Worm (Caenorhabditis elegans): ENCODE measurements around the gene rsd-2.
"Not testable (repeated sequence)": the region's sequence is repeated elsewhere in the genome, so short reads cannot be mapped to it uniquely, and the experiment has no call there.

rsd-2 gene

DNA sequence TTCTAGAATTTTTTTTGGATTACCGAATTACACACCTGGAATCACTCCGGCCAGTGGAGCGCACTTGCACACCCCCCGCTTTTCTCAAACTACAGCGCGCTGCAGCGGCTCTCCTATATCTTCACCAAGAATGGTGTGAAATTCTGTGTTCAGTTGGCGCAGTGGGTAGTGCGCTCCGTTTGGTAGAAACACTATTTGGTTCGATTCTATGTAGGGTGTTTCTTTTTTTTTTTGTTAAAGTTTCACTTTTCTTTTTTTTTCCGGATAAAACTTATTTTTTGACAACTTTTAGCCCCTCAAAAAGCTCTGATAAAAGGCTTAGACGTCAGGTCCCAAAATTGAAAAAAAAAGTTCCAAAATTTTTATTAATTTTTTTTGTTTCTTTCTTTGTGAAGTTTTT lies 36.0 kb downstream of the rsd-2 start:
- 0 out of 2 replicates have a peak, but pooled peaks have one; percentile 19 for TF ChIP-seq unc-3 (GFP tag; conservative IDR thresholded peaks at IDR 0.05)
- TF ChIP-seq unc-3 (tag; optimal IDR thresholded peaks at IDR 0.05), result not testable (repeated sequence)

DNA sequence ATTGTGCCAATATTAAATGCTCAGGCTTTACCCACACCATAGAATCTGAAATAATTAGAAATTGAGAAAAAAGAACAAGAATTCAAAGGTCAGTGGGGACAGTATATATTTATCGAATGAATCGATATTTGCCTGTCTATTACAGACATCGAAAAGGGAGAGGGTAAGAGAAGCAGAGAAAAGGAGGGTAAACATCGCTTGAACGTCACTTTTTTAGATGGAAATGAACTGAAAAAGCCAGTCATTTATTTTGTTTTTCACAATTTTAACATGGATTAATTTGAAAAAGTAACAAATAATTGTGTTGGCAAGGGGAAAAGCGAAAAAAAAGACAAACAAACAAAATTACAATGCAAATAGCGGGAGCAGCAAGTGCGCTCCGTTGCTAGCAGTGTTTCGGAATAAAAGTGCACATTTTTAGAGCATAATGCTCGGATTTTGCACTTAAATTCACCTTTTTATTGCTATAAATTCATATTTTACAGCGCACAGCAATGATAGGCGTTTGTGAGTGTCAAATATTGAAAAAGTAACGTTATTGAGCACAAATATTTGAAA lies 37.2 kb downstream of the rsd-2 start, which contains the start of gene tbc-9:
Gene tbc-9, minus strand, starts transcription at position 51 of the 558 bp plus-strand sequence.
- no peak for TF ChIP-seq ahr-1 (tag; optimal IDR thresholded peaks at IDR 0.05)
- no peak for TF ChIP-seq sdc-2 (tag; optimal IDR thresholded peaks at IDR 0.05)
- TF ChIP-seq ceh-48 (tag; optimal IDR thresholded peaks at IDR 0.05), result no peak
- no peak for TF ChIP-seq lin-11 (tag; optimal IDR thresholded peaks at IDR 0.05)
- TF ChIP-seq fax-1 (tag; optimal IDR thresholded peaks at IDR 0.05), result no peak
- no peak for TF ChIP-seq unc-3 (GFP tag; conservative IDR thresholded peaks at IDR 0.05)
- TF ChIP-seq unc-3 (tag; optimal IDR thresholded peaks at IDR 0.05), result no peak
- TF ChIP-seq gmeb-2 (tag; optimal IDR thresholded peaks at IDR 0.05), result no peak
- no peak for TF ChIP-seq unc-42 (tag; optimal IDR thresholded peaks at IDR 0.05)
- no peak for TF ChIP-seq pha-4 (tag; optimal IDR thresholded peaks at IDR 0.05)
- TF ChIP-seq hlh-6 (tag; optimal IDR thresholded peaks at IDR 0.05), result no peak
- TF ChIP-seq madf-2 (tag; optimal IDR thresholded peaks at IDR 0.05), result no peak
- no peak for TF ChIP-seq dmd-4 (tag; optimal IDR thresholded peaks at IDR 0.05; ENCODE audit: borderline replicate concordance)
- no peak for TF ChIP-seq sox-4 (tag; optimal IDR thresholded peaks at IDR 0.05)
- TF ChIP-seq sox-2 (GFP tag; IDR thresholded peaks at IDR 0.05), result no peak
- TF ChIP-seq nfya-1 (tag; optimal IDR thresholded peaks at IDR 0.05), result no peak
- no peak for TF ChIP-seq hlh-30 (tag; optimal IDR thresholded peaks at IDR 0.05; ENCODE audit: insufficient read depth)
- TF ChIP-seq dve-1 (tag; optimal IDR thresholded peaks at IDR 0.05), result no peak
- no peak for TF ChIP-seq ztf-16 (tag; optimal IDR thresholded peaks at IDR 0.05)
- no peak for TF ChIP-seq C38D4.7 (GFP tag; optimal IDR thresholded peaks at IDR 0.05)
- TF ChIP-seq unc-86 (tag; optimal IDR thresholded peaks at IDR 0.05), result no peak

DNA sequence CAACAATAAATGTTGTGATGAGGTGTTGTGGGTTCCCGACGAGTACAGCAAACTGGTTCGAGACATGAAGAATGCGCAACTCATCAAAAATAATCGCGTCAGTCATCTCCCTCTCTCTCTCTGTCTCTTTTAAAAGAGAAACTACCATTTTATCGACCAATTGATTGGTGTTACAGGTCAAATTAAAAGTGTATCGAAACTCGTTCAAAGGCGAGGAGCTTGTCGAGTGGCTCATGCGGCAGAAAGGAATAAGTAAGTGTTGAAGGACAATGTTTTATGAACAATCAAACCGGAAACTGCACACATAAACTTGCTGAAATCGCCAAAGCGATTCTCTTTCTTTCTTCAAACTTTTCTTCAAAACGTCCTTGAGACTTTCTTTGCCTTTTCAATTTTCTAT lies 46.3 kb downstream of the rsd-2 start:
- TF ChIP-seq pros-1 (tag; optimal IDR thresholded peaks at IDR 0.05) (no peak), pqm-1 (tag; optimal IDR thresholded peaks at IDR 0.05) (no peak), lin-11 (tag; optimal IDR thresholded peaks at IDR 0.05) (no peak), ttx-3 (tag; optimal IDR thresholded peaks at IDR 0.05) (no peak), unc-42 (tag; optimal IDR thresholded peaks at IDR 0.05) (no peak), ets-4 (tag; optimal IDR thresholded peaks at IDR 0.05) (no peak), tbx-7 (tag; optimal IDR thresholded peaks at IDR 0.05) (no peak), dve-1 (tag; optimal IDR thresholded peaks at IDR 0.05) (no peak), hlh-13 (GFP tag; optimal IDR thresholded peaks at IDR 0.05) (no peak), ceh-9 (tag; optimal IDR thresholded peaks at IDR 0.05) (no peak)

DNA sequence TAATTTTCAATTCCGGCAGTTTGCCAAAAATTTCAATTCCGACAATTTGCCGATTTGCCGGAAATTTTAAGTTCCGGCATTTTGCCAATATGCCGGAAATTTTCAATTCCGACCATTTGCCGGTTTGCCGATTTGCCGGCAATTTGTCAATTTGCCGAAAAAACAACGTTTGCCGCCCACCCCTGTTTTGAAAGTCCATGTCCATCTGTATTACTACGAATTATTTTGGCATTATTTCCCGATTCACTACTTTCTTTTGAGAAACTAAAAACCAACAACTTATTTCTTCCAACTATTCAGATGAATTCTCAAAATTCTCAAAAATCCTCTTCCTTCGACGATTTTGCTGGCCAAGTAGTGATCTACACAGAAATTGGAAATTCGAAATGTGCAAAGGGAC lies 47.8 kb downstream of the rsd-2 start, which contains the start of gene Y45F10A.7:
Gene Y45F10A.7, plus strand, starts transcription at position 301 of the 400 bp plus-strand sequence.
- TF ChIP-seq pax-1 (tag; optimal IDR thresholded peaks at IDR 0.05) (no peak), fkh-10 (GFP tag; optimal IDR thresholded peaks at IDR 0.05) (no peak), hlh-6 (tag; optimal IDR thresholded peaks at IDR 0.05) (no peak), Y22D7AL.16 (tag; optimal IDR thresholded peaks at IDR 0.05) (no peak), lim-6 (tag; optimal IDR thresholded peaks at IDR 0.05) (no peak), pag-3 (tag; optimal IDR thresholded peaks at IDR 0.05; ENCODE audit: borderline replicate concordance) (no peak), ceh-34 (tag; optimal IDR thresholded peaks at IDR 0.05) (no peak), C08G9.2 (tag; optimal IDR thresholded peaks at IDR 0.05) (no peak), T23F11.4 (GFP tag; optimal IDR thresholded peaks at IDR 0.05) (no peak), pros-1 (tag; optimal IDR thresholded peaks at IDR 0.05) (no peak), ceh-9 (tag; optimal IDR thresholded peaks at IDR 0.05) (no peak), unc-55 (GFP tag; optimal IDR thresholded peaks at IDR 0.05) (no peak), ahr-1 (tag; optimal IDR thresholded peaks at IDR 0.05) (no peak), madf-2 (tag; optimal IDR thresholded peaks at IDR 0.05) (no peak), lin-11 (tag; optimal IDR thresholded peaks at IDR 0.05) (no peak), ceh-45 (GFP tag; IDR thresholded peaks at IDR 0.05) (no peak), gmeb-2 (tag; optimal IDR thresholded peaks at IDR 0.05) (no peak)

Measured in whole organism, late embryonic.